Fruit fly (Drosophila melanogaster) whole organism, larva: ENCODE results near the gene CG13101.

Experiments
- noc ChIP-seq: fragments of 200-800 bp; sonication (Bioruptor generic); optimal IDR thresholded peaks from 3 replicates; lab custom pipeline; 2019; ENCODE audit warnings: missing biosample characterization, mild to moderate bottlenecking, missing genetic modification characterization, moderate library complexity

Gene CG13101

dm6 chr2L:8984614-8985318 is at the start of gene CG13101:
TSS of gene CG13101 (minus strand) at chr2L:8984872.
- TF ChIP-seq noc: peak; percentile 86

dm6 chr2L:9031736-9032135 is 47.1 kb upstream of the CG13101 start, which contains the start of gene CG9582:
TSS of gene CG9582 (minus strand) at chr2L:9031836.
- TF ChIP-seq noc: no peak

dm6 chr2L:9026157-9026556 is 41.5 kb upstream of the CG13101 start:
- no peak for TF ChIP-seq noc

- TF ChIP-seq noc: no peak
Observed at dm6 chr2L:9019438-9019837, 34.8 kb upstream of the CG13101 start.

- TF ChIP-seq noc: no peak
Observed at dm6 chr2L:9013968-9014367, 29.3 kb upstream of the CG13101 start, which contains the start of gene Rcd-1r. TSS of gene Rcd-1r (minus strand) at chr2L:9014068.

dm6 chr2L:9011543-9012238 is 27.0 kb upstream of the CG13101 start, which contains the start of gene CG13102:
TSS of gene CG13102 (plus strand) at chr2L:9012188.
- peak; percentile 59 for TF ChIP-seq noc

dm6 chr2L:9010267-9010666 is 25.6 kb upstream of the CG13101 start, which contains the start of gene CG9568:
TSS of gene CG9568 (plus strand) at chr2L:9010583.
- TF ChIP-seq noc: no peak

dm6 chr2L:8998237-8998636 is 13.6 kb upstream of the CG13101 start, which contains the start of gene Try29F:
TSS of gene Try29F (plus strand) at chr2L:8998537.
- TF ChIP-seq noc: no peak

- peak; percentile 0 for TF ChIP-seq noc
Observed at dm6 chr2L:8997285-8997684, 12.6 kb upstream of the CG13101 start, which contains the start of the genes alien and CG18661. TSS of gene alien (minus strand) at chr2L:8997379. TSS of gene CG18661 (plus strand) at chr2L:8997605.

dm6 chr2L:8993650-8994441 is 9.2 kb upstream of the CG13101 start, which contains the start of gene CG17906:
TSS of gene CG17906 (plus strand) at chr2L:8994391.
- peak; percentile 82 for TF ChIP-seq noc

dm6 chr2L:8991583-8991982 is 6.9 kb upstream of the CG13101 start, which contains the start of gene CG9555:
TSS of gene CG9555 (plus strand) at chr2L:8991735.
- no peak for TF ChIP-seq noc

- TF ChIP-seq noc: peak; percentile 68
Observed at dm6 chr2L:8989037-8989591, 4.4 kb upstream of the CG13101 start, which contains the start of gene rost. TSS of gene rost (minus strand) at chr2L:8989539.

- TF ChIP-seq noc: peak; percentile 96
Observed at dm6 chr2L:8987251-8987937, 2.7 kb upstream of the CG13101 start.

- no peak for TF ChIP-seq noc
Observed at dm6 chr2L:8982584-8983302, 1.9 kb downstream of the CG13101 start.

dm6 chr2L:8980359-8980758 is 4.3 kb downstream of the CG13101 start, which contains the start of gene CG18662:
TSS of gene CG18662 (plus strand) at chr2L:8980659.
- TF ChIP-seq noc: no peak
